Worm (Caenorhabditis elegans): ENCODE data around the gene ceeh-1.

DNA sequence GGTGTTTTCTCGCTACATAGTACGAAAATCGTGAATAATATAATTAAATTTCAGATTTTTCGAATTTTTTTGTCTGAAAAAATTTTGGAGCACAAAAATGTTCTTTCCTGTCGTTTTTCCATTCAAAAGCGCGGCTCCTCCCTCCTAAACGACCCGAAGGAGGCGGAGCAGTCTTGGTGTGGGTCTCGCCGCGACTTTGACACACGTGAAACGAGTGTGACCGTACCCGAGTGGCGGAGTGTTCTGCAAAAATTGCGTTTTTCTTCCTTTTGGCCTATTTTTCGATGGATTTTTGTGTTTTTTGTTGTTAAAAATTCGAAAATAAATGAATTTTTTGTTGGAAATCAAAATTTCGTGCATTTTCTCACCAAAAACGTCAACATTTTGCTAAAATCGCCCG, 38.5 kb downstream of the ceeh-1 start, which contains the start of gene snt-2:
- TF ChIP-seq T22C8.4 (GFP tag; IDR thresholded peaks at IDR 0.05) (no peak), flt-1 (GFP tag; IDR thresholded peaks at IDR 0.05) (0 out of 2 replicates have a peak, but pooled peaks have one; percentile 41), cog-1 (tag; optimal IDR thresholded peaks at IDR 0.05) (no peak), med-1 (GFP tag; optimal IDR thresholded peaks at IDR 0.05; ENCODE audit: insufficient read depth) (no peak), ref-1 (GFP tag; conservative IDR thresholded peaks at IDR 0.05) (no peak), ztf-29 (GFP tag; IDR thresholded peaks at IDR 0.05) (no peak), ztf-23 (GFP tag; IDR thresholded peaks at IDR 0.05) (no peak)

All from whole organism, midembryonic.